Worm (Caenorhabditis elegans) whole organism, L1 larva: ENCODE results near the gene nspg-4.

Source experiments
- C04F5.9 ChIP-seq: sonication (generic microtip); optimal IDR thresholded peaks from 2 replicates; lab custom pipeline; 2016; ENCODE audit warnings: missing genetic modification characterization, missing compliant biosample characterization
- F16B12.6 ChIP-seq: fragments of 150-350 bp; optimal IDR thresholded peaks from 2 replicates; lab custom pipeline; 2014; ENCODE audit warnings: missing biosample characterization, missing genetic modification characterization
- alr-1 ChIP-seq: fragments of 200-800 bp; sonication (Bioruptor generic); optimal IDR thresholded peaks from 2 replicates; lab custom pipeline; 2018; ENCODE audit warnings: borderline replicate concordance, mild to moderate bottlenecking, missing genetic modification characterization, missing compliant biosample characterization
- aly-2 ChIP-seq: fragments of 150-350 bp; optimal IDR thresholded peaks from 2 replicates; lab custom pipeline; 2014; ENCODE audit warnings: missing biosample characterization, missing genetic modification characterization
- ama-1 ChIP-seq: fragments of 150-350 bp; optimal IDR thresholded peaks from 2 replicates; lab custom pipeline; 2014
- blmp-1 ChIP-seq: fragments of 150-350 bp; optimal IDR thresholded peaks from 2 replicates; lab custom pipeline; 2014; ENCODE audit warnings: missing biosample characterization, missing genetic modification characterization
- ceh-8 ChIP-seq: fragments of 200-800 bp; sonication (Bioruptor generic); optimal IDR thresholded peaks from 2 replicates; lab custom pipeline; 2018; ENCODE audit warnings: mild to moderate bottlenecking, missing genetic modification characterization, moderate library complexity, missing compliant biosample characterization
- ceh-82 ChIP-seq, 3 experiments: fragments of 150-350 bp in 1 of 3; sonication (generic microtip) in 2 of 3; optimal IDR thresholded peaks; 2 replicates each; lab custom pipeline; 2014 to 2017; ENCODE audit warnings: missing biosample characterization in 3 of 3, missing genetic modification characterization in 3 of 3
- ceh-88 ChIP-seq: fragments of 200-800 bp; sonication (Bioruptor generic); IDR thresholded peaks from 2 replicates; pipeline ENCODE4 v1.3.6; 2022; ENCODE audit warnings: missing genetic modification characterization, missing compliant biosample characterization
- ceh-90 ChIP-seq: sonication (generic microtip); optimal IDR thresholded peaks from 2 replicates; lab custom pipeline; 2016; ENCODE audit warnings: missing genetic modification characterization, missing compliant biosample characterization
- dsc-1 ChIP-seq: sonication (generic microtip); optimal IDR thresholded peaks from 2 replicates; lab custom pipeline; 2016; ENCODE audit warnings: mild to moderate bottlenecking, missing genetic modification characterization, missing compliant biosample characterization
- egl-27 ChIP-seq, 2 experiments: fragments of 150-350 bp in 1 of 2; sonication (generic microtip); optimal IDR thresholded peaks; 3 replicates each; lab custom pipeline; 2017 to 2018; ENCODE audit warnings: missing biosample characterization in 2 of 2, missing genetic modification characterization in 2 of 2, missing genetic modification reagents in 2 of 2
- elt-2 ChIP-seq: sonication (generic microtip); optimal IDR thresholded peaks from 2 replicates; lab custom pipeline; 2016; ENCODE audit warnings: missing genetic modification characterization, mild to moderate bottlenecking, inconsistent platforms, missing compliant biosample characterization, missing genetic modification reagents
- ets-5 ChIP-seq: fragments of 200-800 bp; sonication (Bioruptor generic); IDR thresholded peaks from 2 replicates; pipeline ENCODE4 v1.3.6; 2022; ENCODE audit warnings: missing genetic modification characterization, missing compliant biosample characterization
- fkh-10 ChIP-seq: sonication (generic microtip); optimal IDR thresholded peaks from 2 replicates; lab custom pipeline; 2017; ENCODE audit warnings: missing biosample characterization, missing genetic modification reagents, missing genetic modification characterization
- fkh-4 ChIP-seq: sonication (generic microtip); optimal IDR thresholded peaks from 2 replicates; lab custom pipeline; 2016; ENCODE audit warnings: missing compliant biosample characterization, missing genetic modification characterization, borderline replicate concordance
- fkh-8 ChIP-seq: sonication (generic microtip); optimal IDR thresholded peaks from 2 replicates; lab custom pipeline; 2016; ENCODE audit warnings: mild to moderate bottlenecking, missing genetic modification characterization, missing compliant biosample characterization
- hlh-4 ChIP-seq: sonication (generic microtip); optimal IDR thresholded peaks from 2 replicates; lab custom pipeline; 2016; ENCODE audit warnings: mild to moderate bottlenecking, missing genetic modification characterization, missing compliant biosample characterization
- hpl-2 ChIP-seq: fragments of 150-350 bp; optimal IDR thresholded peaks from 2 replicates; lab custom pipeline; 2014; ENCODE audit warnings: missing biosample characterization, missing genetic modification reagents, missing genetic modification characterization
- isw-1 ChIP-seq: fragments of 200-800 bp; sonication (Bioruptor generic); IDR thresholded peaks from 2 replicates; pipeline ENCODE4 v1.3.6; 2022; ENCODE audit warnings: missing genetic modification characterization, missing compliant biosample characterization
- jun-1 ChIP-seq: fragments of 150-350 bp; optimal IDR thresholded peaks from 2 replicates; lab custom pipeline; 2014; ENCODE audit warnings: missing biosample characterization, missing genetic modification reagents, missing genetic modification characterization
- lin-14 ChIP-seq: fragments of 200-800 bp; sonication (Bioruptor generic); optimal IDR thresholded peaks from 2 replicates; lab custom pipeline; 2018; ENCODE audit warnings: mild to moderate bottlenecking, missing genetic modification characterization, moderate library complexity, missing compliant biosample characterization
- lin-35 ChIP-seq, 2 experiments: fragments of 150-350 bp; optimal IDR thresholded peaks; 2 replicates each; lab custom pipeline; 2014; ENCODE audit warnings: missing biosample characterization in 2 of 2, missing genetic modification characterization in 2 of 2, missing genetic modification reagents in 2 of 2
- mdl-1 ChIP-seq, 2 experiments: fragments of 150-350 bp; optimal IDR thresholded peaks; 2 replicates each; lab custom pipeline; 2014 to 2017; ENCODE audit warnings: missing biosample characterization in 2 of 2, missing genetic modification characterization in 2 of 2, inconsistent platforms in 1 of 2
- nhr-11 ChIP-seq: fragments of 150-350 bp; optimal IDR thresholded peaks from 2 replicates; lab custom pipeline; 2014; ENCODE audit warnings: missing biosample characterization, missing genetic modification characterization
- nhr-12 ChIP-seq: sonication (generic microtip); optimal IDR thresholded peaks from 2 replicates; lab custom pipeline; 2017; ENCODE audit warnings: missing biosample characterization, missing genetic modification characterization
- nhr-19 ChIP-seq: fragments of 200-800 bp; sonication (Bioruptor generic); conservative IDR thresholded peaks from 2 replicates; pipeline ENCODE4 v1.3.6; 2022; ENCODE audit warnings: missing genetic modification characterization, missing compliant biosample characterization
- nhr-20 ChIP-seq: sonication (generic microtip); optimal IDR thresholded peaks from 2 replicates; lab custom pipeline; 2016; ENCODE audit warnings: mild to moderate bottlenecking, missing genetic modification characterization, missing compliant biosample characterization
- nhr-237 ChIP-seq: fragments of 150-350 bp; optimal IDR thresholded peaks from 2 replicates; lab custom pipeline; 2014; ENCODE audit warnings: missing biosample characterization, missing genetic modification characterization
- nhr-47 ChIP-seq: sonication (generic microtip); optimal IDR thresholded peaks from 2 replicates; lab custom pipeline; 2016; ENCODE audit warnings: mild to moderate bottlenecking, missing genetic modification characterization, moderate library complexity, missing compliant biosample characterization
- nhr-71 ChIP-seq: sonication (generic microtip); optimal IDR thresholded peaks from 2 replicates; lab custom pipeline; 2016; ENCODE audit warnings: mild to moderate bottlenecking, missing genetic modification characterization, moderate library complexity, missing compliant biosample characterization
- nhr-76 ChIP-seq: sonication (generic microtip); optimal IDR thresholded peaks from 2 replicates; lab custom pipeline; 2017; ENCODE audit warnings: missing biosample characterization, missing genetic modification characterization
- nhr-77 ChIP-seq: fragments of 150-350 bp; optimal IDR thresholded peaks from 2 replicates; lab custom pipeline; 2014; ENCODE audit warnings: missing biosample characterization, missing genetic modification characterization
- nhr-85 ChIP-seq: sonication (generic microtip); peaks from one replicate; lab custom pipeline; 2016; ENCODE audit warnings: missing genetic modification characterization, inconsistent platforms, missing compliant biosample characterization
- nhr-90 ChIP-seq: sonication (generic microtip); optimal IDR thresholded peaks from 2 replicates; lab custom pipeline; 2016; ENCODE audit warnings: mild to moderate bottlenecking, missing genetic modification characterization, missing compliant biosample characterization; ENCODE audit not compliant: poor library complexity
- pag-3 ChIP-seq: sonication (generic microtip); optimal IDR thresholded peaks from 2 replicates; lab custom pipeline; 2017; ENCODE audit warnings: missing genetic modification characterization, mild to moderate bottlenecking, missing compliant biosample characterization, antibody characterized with exemption, borderline replicate concordance; ENCODE audit not compliant: insufficient read depth
- pax-3 ChIP-seq: fragments of 200-800 bp; sonication (Bioruptor generic); optimal IDR thresholded peaks from 2 replicates; lab custom pipeline; 2018; ENCODE audit warnings: mild to moderate bottlenecking, missing genetic modification characterization, moderate library complexity, missing compliant biosample characterization
- pqm-1 ChIP-seq: sonication (generic microtip); optimal IDR thresholded peaks from 3 replicates; lab custom pipeline; 2017; ENCODE audit warnings: missing biosample characterization, missing genetic modification characterization
- rnt-1 ChIP-seq: sonication (generic microtip); optimal IDR thresholded peaks from 2 replicates; lab custom pipeline; 2016; ENCODE audit warnings: mild to moderate bottlenecking, missing genetic modification characterization, moderate library complexity, missing compliant biosample characterization
- skn-1 ChIP-seq: fragments of 150-350 bp; optimal IDR thresholded peaks from 2 replicates; lab custom pipeline; 2014; ENCODE audit warnings: missing biosample characterization, missing genetic modification characterization
- snu-23 ChIP-seq: sonication (generic microtip); optimal IDR thresholded peaks from 2 replicates; lab custom pipeline; 2016; ENCODE audit warnings: missing genetic modification characterization, missing compliant biosample characterization
- sptf-1 ChIP-seq: fragments of 150-350 bp; optimal IDR thresholded peaks from 2 replicates; lab custom pipeline; 2014; ENCODE audit warnings: missing biosample characterization, missing genetic modification characterization
- sup-37 ChIP-seq: fragments of 200-800 bp; sonication (Bioruptor generic); optimal IDR thresholded peaks from 2 replicates; lab custom pipeline; 2018; ENCODE audit warnings: mild to moderate bottlenecking, missing genetic modification characterization, missing compliant biosample characterization
- swsn-7 ChIP-seq: sonication (generic microtip); optimal IDR thresholded peaks from 2 replicates; lab custom pipeline; 2016; ENCODE audit warnings: missing genetic modification characterization, missing compliant biosample characterization
- tlp-1 ChIP-seq: fragments of 150-350 bp; optimal IDR thresholded peaks from 2 replicates; lab custom pipeline; 2014; ENCODE audit warnings: missing biosample characterization, missing genetic modification characterization
- unc-130 ChIP-seq: fragments of 150-350 bp; optimal IDR thresholded peaks from 2 replicates; lab custom pipeline; 2017; ENCODE audit warnings: missing biosample characterization, missing genetic modification characterization, inconsistent platforms
- unc-30 ChIP-seq: sonication (generic microtip); optimal IDR thresholded peaks from 2 replicates; lab custom pipeline; 2017; ENCODE audit warnings: missing biosample characterization, missing genetic modification characterization
- unc-86 ChIP-seq: sonication (generic microtip); optimal IDR thresholded peaks from 2 replicates; lab custom pipeline; 2016; ENCODE audit warnings: missing genetic modification characterization, missing compliant biosample characterization
- unc-98 ChIP-seq: fragments of 200-800 bp; sonication (Bioruptor generic); IDR thresholded peaks from 2 replicates; pipeline ENCODE4 v1.3.6; 2022; ENCODE audit warnings: missing genetic modification characterization, missing compliant biosample characterization
- vab-15 ChIP-seq: sonication (generic microtip); optimal IDR thresholded peaks from 2 replicates; lab custom pipeline; 2017; ENCODE audit warnings: missing genotype, mild to moderate bottlenecking, missing genetic modification characterization, missing compliant biosample characterization
- zag-1 ChIP-seq: fragments of 150-350 bp; optimal IDR thresholded peaks from 2 replicates; lab custom pipeline; 2014; ENCODE audit warnings: missing biosample characterization, missing genetic modification characterization
- zip-4 ChIP-seq: fragments of 200-800 bp; sonication (Bioruptor generic); optimal IDR thresholded peaks from 2 replicates; lab custom pipeline; 2018; ENCODE audit warnings: mild to moderate bottlenecking, missing genetic modification characterization, moderate library complexity, missing compliant biosample characterization

The nspg-4 gene

ce11 chrX:3347904-3348441 lies 2.2 kb downstream of the nspg-4 start, which contains the start of gene ZK816.3 (continued):
- no peak for TF ChIP-seq F16B12.6 (tag; lab: Kevin White, UChicago)
- TF ChIP-seq pqm-1 = no peak
- TF ChIP-seq ceh-82 (tag; optimal IDR thresholded peaks at IDR 0.05; lab: Kevin White, UChicago) = no peak
- no peak for TF ChIP-seq hpl-2 (GFP tag; lab: Kevin White, UChicago)
- no peak for TF ChIP-seq nhr-85 (tag; lab: Kevin White, UChicago)
- TF ChIP-seq blmp-1 (tag; lab: Kevin White, UChicago) = no peak
- no peak for TF ChIP-seq ceh-88 (GFP tag; lab: Robert Waterston, UW)
- TF ChIP-seq jun-1 (tag; lab: Kevin White, UChicago) = no peak
- TF ChIP-seq tlp-1 (tag; lab: Kevin White, UChicago) = no peak
- TF ChIP-seq hlh-4 = no peak
- no peak for TF ChIP-seq vab-15 (tag; lab: Kevin White, UChicago)
- TF ChIP-seq isw-1 (GFP tag; lab: Robert Waterston, UW) = no peak
- peak; percentile 41 for TF ChIP-seq nhr-20
- no peak for TF ChIP-seq elt-2 (tag; lab: Kevin White, UChicago)
- no peak for TF ChIP-seq zag-1 (tag; lab: Kevin White, UChicago)
- no peak for TF ChIP-seq unc-86 (tag; lab: Kevin White, UChicago)
- TF ChIP-seq sptf-1 = no peak
- peak; percentile 46 for TF ChIP-seq skn-1 (tag; lab: Kevin White, UChicago)
- peak; percentile 63 for TF ChIP-seq nhr-90 (tag; lab: Kevin White, UChicago)
- peak; percentile 36 for TF ChIP-seq lin-14
- no peak for TF ChIP-seq ama-1 (lab: Kevin White, UChicago)
- TF ChIP-seq dsc-1 (tag; lab: Kevin White, UChicago) = no peak
- no peak for TF ChIP-seq zip-4 (GFP tag; lab: Kevin White, UChicago)
- TF ChIP-seq nhr-12 = no peak
- TF ChIP-seq egl-27 (tag; optimal IDR thresholded peaks at IDR 0.05; lab: Kevin White, UChicago) = no peak
- peak in 1 of 2 experiments; percentile 41 for TF ChIP-seq lin-35 (GFP tag; optimal IDR thresholded peaks at IDR 0.05; lab: Kevin White, UChicago)
- TF ChIP-seq pax-3 (tag; lab: Kevin White, UChicago) = no peak
- no peak for TF ChIP-seq nhr-76
- TF ChIP-seq unc-98 (GFP tag; lab: Robert Waterston, UW) = no peak
- no peak for TF ChIP-seq aly-2 (tag; lab: Kevin White, UChicago)
- TF ChIP-seq unc-30 = no peak
- no peak for TF ChIP-seq ceh-90 (tag; lab: Kevin White, UChicago)
- TF ChIP-seq pag-3 (tag; lab: Kevin White, UChicago) = no peak
- no peak for TF ChIP-seq fkh-8 (tag; lab: Kevin White, UChicago)
- peak; percentile 36 for TF ChIP-seq nhr-71 (tag; lab: Kevin White, UChicago)

ce11 chrX:3343620-3344197 lies 6.5 kb downstream of the nspg-4 start:
- TF ChIP-seq ets-5 (GFP tag; lab: Robert Waterston, UW) = no peak
- peak; percentile 48 for TF ChIP-seq lin-14
- TF ChIP-seq nhr-237 (tag; lab: Kevin White, UChicago) = no peak
- TF ChIP-seq fkh-4 (tag; lab: Kevin White, UChicago) = no peak
- no peak for TF ChIP-seq fkh-10 (GFP tag; lab: Kevin White, UChicago)
- TF ChIP-seq C04F5.9 (tag; lab: Kevin White, UChicago) = no peak
- TF ChIP-seq swsn-7 (tag; lab: Kevin White, UChicago) = no peak
- TF ChIP-seq blmp-1 (tag; lab: Kevin White, UChicago) = peak; percentile 9
- peak; percentile 15 for TF ChIP-seq rnt-1 (tag; lab: Kevin White, UChicago)
- no peak for TF ChIP-seq ceh-8 (GFP tag; lab: Kevin White, UChicago)
- no peak for TF ChIP-seq zip-4 (GFP tag; lab: Kevin White, UChicago)
- peak in 1 of 2 experiments; percentile 1 for TF ChIP-seq lin-35 (GFP tag; optimal IDR thresholded peaks at IDR 0.05; lab: Kevin White, UChicago)
- no peak for TF ChIP-seq unc-130
- TF ChIP-seq snu-23 (GFP tag; lab: Kevin White, UChicago) = peak; percentile 7
- no peak for TF ChIP-seq nhr-71 (tag; lab: Kevin White, UChicago)
- TF ChIP-seq nhr-19 (GFP tag; lab: Robert Waterston, UW) = no peak
- TF ChIP-seq nhr-77 = no peak
- TF ChIP-seq mdl-1 (tag; optimal IDR thresholded peaks at IDR 0.05; lab: Kevin White, UChicago) = no peak
- no peak for TF ChIP-seq alr-1 (tag; lab: Kevin White, UChicago)
- TF ChIP-seq nhr-11 (tag; lab: Kevin White, UChicago) = no peak
- peak; percentile 49 for TF ChIP-seq nhr-85 (tag; lab: Kevin White, UChicago)
- TF ChIP-seq sup-37 (GFP tag; lab: Kevin White, UChicago) = no peak
- no peak for TF ChIP-seq nhr-47 (tag; lab: Kevin White, UChicago)
- no peak for TF ChIP-seq pax-3 (tag; lab: Kevin White, UChicago)
- TF ChIP-seq, all 84 proteins: peak for 6
